Worm (Caenorhabditis elegans) whole organism, dauer: ENCODE data around the gene T04C9.2.

Source experiments
- unc-62 ChIP-seq: sonication (generic microtip); optimal IDR thresholded peaks from 2 replicates; lab custom pipeline; 2017; ENCODE audit warnings: missing biosample characterization, missing genetic modification reagents, missing genetic modification characterization

The T04C9.2 gene

DNA sequence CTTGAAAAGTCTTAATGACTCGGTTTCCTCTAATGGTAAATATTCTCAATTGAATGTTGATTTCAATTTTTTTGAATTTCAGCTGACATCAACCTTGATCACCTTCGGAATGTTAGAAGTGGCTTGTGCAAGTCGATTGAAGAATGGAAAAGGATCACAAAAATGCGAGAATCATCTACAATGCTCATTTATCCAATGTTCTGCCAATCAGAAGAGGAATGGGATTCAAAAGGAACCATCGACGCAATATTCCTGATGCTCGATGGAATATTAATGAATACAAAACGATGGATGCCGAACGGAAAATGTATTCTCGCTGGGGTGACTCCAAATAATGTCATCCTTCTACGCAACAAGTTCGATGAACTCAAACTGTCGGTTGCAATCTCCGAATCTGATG lies 30.1 kb upstream of the T04C9.2 start:
- TF ChIP-seq unc-62 (GFP tag; lab: Kevin White, UChicago): no peak

DNA sequence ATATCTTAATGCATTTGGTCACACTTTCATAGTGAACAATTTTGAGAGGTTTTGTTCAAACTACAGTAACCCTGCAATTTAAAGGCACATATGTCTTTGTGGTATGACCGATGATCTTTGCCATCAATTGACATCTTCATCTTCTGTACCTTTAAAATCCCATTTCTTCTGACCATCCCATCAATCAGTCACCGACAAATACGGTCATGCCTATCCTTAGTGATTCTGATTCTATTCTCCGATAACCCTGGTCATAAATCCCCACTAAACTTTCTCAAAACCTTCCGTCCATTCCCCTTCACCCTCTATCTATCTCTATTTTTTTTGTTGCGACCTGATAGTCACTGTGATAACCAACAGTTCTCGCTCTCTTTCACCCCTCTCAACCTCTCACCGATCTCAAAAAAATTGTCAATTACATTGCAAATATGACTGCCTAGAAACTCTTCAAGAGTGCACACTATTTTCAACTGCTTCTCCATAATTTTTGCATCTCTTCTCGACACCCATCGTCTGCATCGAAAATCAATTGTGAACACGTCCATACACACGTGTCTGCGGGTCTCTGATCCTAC lies 27.5 kb upstream of the T04C9.2 start:
- no peak for TF ChIP-seq unc-62 (GFP tag; lab: Kevin White, UChicago)

ce11 chrIII:5965368-5965767 lies 26.3 kb upstream of the T04C9.2 start:
- no peak for TF ChIP-seq unc-62 (GFP tag; lab: Kevin White, UChicago)

DNA sequence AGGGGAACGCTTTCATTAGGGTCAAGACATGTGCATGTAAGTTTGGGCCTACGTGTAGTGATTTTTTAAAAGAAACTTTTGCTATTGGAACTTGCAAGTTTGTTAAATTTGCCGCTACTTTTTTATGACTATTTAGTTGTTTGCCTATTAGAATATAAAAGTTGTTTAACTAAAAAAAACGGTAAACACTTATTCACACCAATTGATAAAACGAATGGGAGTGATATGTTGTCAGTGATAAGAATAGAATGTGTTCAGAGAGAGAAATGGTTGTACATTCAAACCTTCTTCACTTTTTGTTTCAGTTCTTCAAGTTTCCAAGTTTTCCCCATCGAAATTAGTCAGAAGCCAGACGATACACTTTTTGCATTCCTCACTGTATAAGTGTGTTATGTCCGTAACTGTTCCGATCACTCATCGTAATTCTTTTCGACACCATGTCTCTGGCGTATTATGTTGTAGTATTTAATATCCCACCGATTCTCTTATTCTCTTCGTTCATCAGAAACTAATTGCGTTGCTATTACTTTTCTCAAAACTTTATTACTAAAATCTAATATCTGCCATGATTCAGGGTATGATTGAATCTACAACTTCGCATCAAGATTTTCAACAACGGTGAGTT lies 25.7 kb upstream of the T04C9.2 start, which contains the start of gene dct-6:
Gene dct-6 (plus strand): TSS at position 575 of the 625 bp plus-strand sequence.
- TF ChIP-seq unc-62 (GFP tag; lab: Kevin White, UChicago): no peak

DNA sequence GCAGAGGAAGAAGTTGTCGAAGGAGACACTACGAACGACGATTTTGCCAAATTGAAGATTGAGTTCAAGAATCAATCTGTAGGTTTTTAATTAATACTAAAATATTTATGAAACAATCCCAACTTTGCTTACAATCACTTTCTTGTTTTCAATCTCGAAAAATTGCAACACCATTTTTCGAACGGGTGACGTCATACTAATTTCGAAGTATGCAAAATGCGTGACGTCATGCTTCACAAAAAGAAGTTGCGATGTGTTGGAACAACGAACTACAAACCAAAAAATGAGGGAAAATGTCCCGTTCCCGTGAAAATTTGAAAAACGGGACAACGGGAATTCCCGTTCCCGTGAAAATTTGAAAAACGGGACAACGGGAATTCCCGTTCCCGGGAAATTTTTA lies 24.0 kb upstream of the T04C9.2 start:
- no peak for TF ChIP-seq unc-62 (GFP tag; lab: Kevin White, UChicago)

- TF ChIP-seq unc-62 (GFP tag; lab: Kevin White, UChicago): no peak
Observed at ce11 chrIII:5975005-5975730, 16.5 kb upstream of the T04C9.2 start, which contains the start of gene mlp-1. TSS of gene mlp-1 (minus strand) at chrIII:5975055.

DNA sequence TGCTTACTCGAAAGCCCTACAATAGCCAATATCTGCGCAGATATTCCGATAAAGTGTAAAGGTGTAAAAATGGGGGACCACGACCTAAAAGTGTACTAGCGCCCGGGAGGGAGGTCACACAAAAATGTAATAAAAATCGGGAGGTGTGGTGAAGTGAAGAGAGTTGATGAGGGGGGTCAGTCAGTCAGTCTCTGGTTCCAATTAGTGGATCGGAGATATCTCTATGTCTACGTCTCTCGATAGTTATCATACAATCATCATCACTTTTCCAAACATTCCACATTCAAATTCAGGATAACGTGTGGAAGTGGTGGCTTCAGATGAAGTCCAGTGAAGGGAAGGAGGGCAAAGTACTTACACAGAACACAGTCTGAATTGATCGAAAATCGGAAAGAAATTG lies 15.7 kb upstream of the T04C9.2 start:
- TF ChIP-seq unc-62 (GFP tag; lab: Kevin White, UChicago): no peak

ce11 chrIII:5980274-5980918 lies 11.3 kb upstream of the T04C9.2 start:
- no peak for TF ChIP-seq unc-62 (GFP tag; lab: Kevin White, UChicago)

- TF ChIP-seq unc-62 (GFP tag; lab: Kevin White, UChicago): no peak
Observed at ce11 chrIII:5981407-5981806, 10.3 kb upstream of the T04C9.2 start.

DNA sequence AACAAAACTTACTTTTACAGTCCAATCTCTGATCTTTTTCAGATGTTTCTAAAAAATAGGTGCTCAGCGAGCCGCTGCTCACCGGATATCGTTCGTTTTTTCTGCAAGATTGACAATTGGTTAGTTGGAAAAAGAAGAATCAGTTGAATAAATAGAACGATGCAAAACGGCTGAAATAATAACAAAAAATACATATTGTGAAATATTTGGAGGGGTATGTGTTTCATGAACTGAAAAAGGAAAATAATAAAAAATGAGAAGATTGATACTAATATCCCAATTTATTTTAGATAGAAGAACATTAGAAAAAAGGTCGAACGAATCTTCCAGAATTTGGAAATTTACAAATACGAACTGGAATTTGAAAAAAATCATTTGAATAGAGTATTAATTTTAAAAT lies 9.7 kb upstream of the T04C9.2 start, which contains the start of gene frm-2:
Gene frm-2 (minus strand): TSS at position 101 of the 400 bp plus-strand sequence.
- no peak for TF ChIP-seq unc-62 (GFP tag; lab: Kevin White, UChicago)

DNA sequence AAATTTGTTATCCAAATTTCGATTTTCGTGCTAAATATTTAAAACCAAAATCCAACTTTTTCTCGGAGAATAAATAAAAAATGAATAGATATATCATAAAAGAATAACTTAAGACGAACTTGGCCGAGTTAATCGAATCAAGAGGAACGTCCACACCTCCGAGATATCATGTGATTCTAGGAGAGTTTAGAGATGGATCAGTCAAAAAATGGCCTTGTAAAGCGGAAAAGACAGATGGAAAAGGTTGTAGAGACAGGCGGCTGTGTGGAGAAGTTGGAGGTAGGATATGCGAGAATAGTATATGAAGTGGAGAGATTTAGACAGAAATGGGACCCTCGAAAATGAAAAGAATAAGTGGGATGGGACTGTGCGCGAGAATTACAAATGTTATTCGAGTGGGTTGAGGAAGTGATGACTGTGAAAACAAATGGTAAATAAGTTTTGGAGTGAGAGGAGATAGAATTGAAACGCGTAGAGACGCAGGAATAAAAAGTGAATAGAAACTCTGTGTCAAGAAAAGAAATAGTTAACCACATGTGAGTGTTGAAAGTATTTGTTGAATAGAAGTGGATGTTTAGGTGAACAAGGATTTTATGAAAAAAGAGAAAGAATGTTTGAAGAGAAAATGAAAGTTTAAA lies 8.8 kb upstream of the T04C9.2 start:
- no peak for TF ChIP-seq unc-62 (GFP tag; lab: Kevin White, UChicago)

ce11 chrIII:5985340-5985739 lies 6.3 kb upstream of the T04C9.2 start, which contains the start of gene T04C9.3:
TSS of gene T04C9.3 (plus strand) at chrIII:5985640.
- no peak for TF ChIP-seq unc-62 (GFP tag; lab: Kevin White, UChicago)

ce11 chrIII:5988010-5988409 lies 3.7 kb upstream of the T04C9.2 start:
- no peak for TF ChIP-seq unc-62 (GFP tag; lab: Kevin White, UChicago)

- TF ChIP-seq unc-62 (GFP tag; lab: Kevin White, UChicago): no peak
Observed at ce11 chrIII:5988461-5988860, 3.2 kb upstream of the T04C9.2 start.

ce11 chrIII:5988991-5989726 lies 2.5 kb upstream of the T04C9.2 start:
- no peak for TF ChIP-seq unc-62 (GFP tag; lab: Kevin White, UChicago)
